Worm (Caenorhabditis elegans): ENCODE measurements around the gene R13D7.2.

ce11 chrV:7435376-7436204 is 25.9 kb downstream of the R13D7.2 start, which contains the start of the genes ddo-2 and F25E5.8:
- TF ChIP-seq dmd-4 (tag; optimal IDR thresholded peaks at IDR 0.05): no peak
- no peak for TF ChIP-seq zag-1 (tag; optimal IDR thresholded peaks at IDR 0.05)
- TF ChIP-seq unc-62 (GFP tag; optimal IDR thresholded peaks at IDR 0.05): no peak
- TF ChIP-seq fos-1 (tag; optimal IDR thresholded peaks at IDR 0.05): no peak
- TF ChIP-seq skn-1 (tag; optimal IDR thresholded peaks at IDR 0.05): no peak
